5 fruit fly cellular contexts compared by ENCODE assay signal in the genomic region with DNA sequence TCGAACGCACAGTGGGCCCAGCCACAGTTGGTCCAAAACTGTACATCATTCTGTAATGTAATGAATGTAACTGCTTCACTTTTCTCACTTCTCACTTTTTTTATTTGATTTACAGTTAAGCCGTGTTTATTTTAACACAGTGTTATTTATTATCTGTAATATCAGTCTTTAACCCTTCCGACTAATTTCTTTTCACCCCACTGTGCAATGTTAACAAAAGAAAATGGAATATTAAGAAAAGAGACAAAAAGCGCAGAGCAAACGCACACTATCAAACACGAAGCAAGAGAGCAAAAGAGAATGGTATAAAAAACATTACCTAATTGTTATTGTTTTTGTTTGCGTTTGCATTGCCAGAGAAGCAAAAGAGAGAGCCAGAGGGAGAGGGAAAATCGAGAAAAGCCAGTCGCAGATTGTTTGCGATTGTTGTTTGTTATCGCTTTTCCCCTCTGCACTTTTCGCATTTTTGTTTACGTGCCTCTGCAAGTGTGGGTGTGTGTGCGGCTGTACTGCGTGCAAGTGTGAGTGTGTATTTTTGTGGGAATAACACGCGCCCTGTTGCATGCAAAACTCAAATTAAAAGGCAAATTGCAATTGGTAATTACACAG.
TF ChIP-seq lines count a peak whose summit lies in the region.

No protein-coding gene starts in this region.

TF ChIP-seq in whole organism, adult, 20 proteins besides CTCF, POLR2A, EP300 and RAD21 (continued from another document):
- TF ChIP-seq toe (GFP tag; optimal IDR thresholded peaks at IDR 0.05; lab: Kevin White, UChicago) (no peak), Hr96 (GFP tag; optimal IDR thresholded peaks at IDR 0.05; lab: Kevin White, UChicago) (peak; percentile 90), CG12768 (GFP tag; optimal IDR thresholded peaks at IDR 0.05; lab: Kevin White, UChicago) (peak; percentile 90), Mnt (GFP tag; optimal IDR thresholded peaks at IDR 0.05; lab: Kevin White, UChicago) (peak; percentile 69)

TF ChIP-seq in whole organism, embryonic, 481 proteins besides CTCF, POLR2A, EP300 and RAD21 (continued from another document and continues in another):
- peak; percentile 96 for TF ChIP-seq sob (GFP tag; IDR thresholded peaks at IDR 0.05; lab: Robert Waterston, UW)
- peak; percentile 97 for TF ChIP-seq grau (tag; optimal IDR thresholded peaks at IDR 0.05; lab: Kevin White, UChicago)
- TF ChIP-seq CG5245 (GFP tag; optimal IDR thresholded peaks at IDR 0.05; lab: Kevin White, UChicago): peak; percentile 98
- peak; percentile 91 for TF ChIP-seq klu (GFP tag; IDR thresholded peaks at IDR 0.05; lab: Robert Waterston, UW)
- TF ChIP-seq wor (GFP tag; IDR thresholded peaks at IDR 0.05; lab: Robert Waterston, UW): peak; percentile 96
- peak; percentile 96 for TF ChIP-seq CG10959 (GFP tag; IDR thresholded peaks at IDR 0.05; lab: Robert Waterston, UW)
- TF ChIP-seq CG17359 (tag; optimal IDR thresholded peaks at IDR 0.05; lab: Kevin White, UChicago): peak; percentile 99
- no peak for TF ChIP-seq prd (optimal IDR thresholded peaks at IDR 0.05; lab: Kevin White, UChicago)
- peak; percentile 99 for TF ChIP-seq prd (GFP tag; IDR thresholded peaks at IDR 0.05; lab: Robert Waterston, UW)
- peak; percentile 98 for TF ChIP-seq CG18476 (GFP tag; optimal IDR thresholded peaks at IDR 0.05; lab: Kevin White, UChicago)
- peak; percentile 86 for TF ChIP-seq aop (GFP tag; IDR thresholded peaks at IDR 0.05; lab: Robert Waterston, UW)
- TF ChIP-seq NC2α (GFP tag; optimal IDR thresholded peaks at IDR 0.05; lab: Kevin White, UChicago): peak; percentile 98
- TF ChIP-seq bab2 (GFP tag; optimal IDR thresholded peaks at IDR 0.05; lab: Kevin White, UChicago): peak; percentile 99
- TF ChIP-seq Hr78 (GFP tag; optimal IDR thresholded peaks at IDR 0.05; lab: Kevin White, UChicago): peak in 1 of 2 experiments; percentile 95
- TF ChIP-seq Bgb (GFP tag; IDR thresholded peaks at IDR 0.05; lab: Robert Waterston, UW; ENCODE audit: partially characterized antibody): peak; percentile 52; the same call in 1 of the 2 replicates
- TF ChIP-seq CG16863 (GFP tag; optimal IDR thresholded peaks at IDR 0.05; lab: Kevin White, UChicago): peak; percentile 98
- 0 out of 2 replicates have a peak, but pooled peaks have one; percentile 26 for TF ChIP-seq ato (GFP tag; IDR thresholded peaks at IDR 0.05; lab: Robert Waterston, UW; ENCODE audit: partially characterized antibody)
- TF ChIP-seq cato (GFP tag; optimal IDR thresholded peaks at IDR 0.05; lab: Kevin White, UChicago; ENCODE audit: borderline replicate concordance): peak; percentile 98
- peak; percentile 68 for TF ChIP-seq nerfin-2 (GFP tag; IDR thresholded peaks at IDR 0.05; lab: Robert Waterston, UW; ENCODE audit: partially characterized antibody)
- TF ChIP-seq cg (GFP tag; optimal IDR thresholded peaks at IDR 0.05; lab: Kevin White, UChicago): peak; percentile 89
- TF ChIP-seq al (GFP tag; IDR thresholded peaks at IDR 0.05; lab: Robert Waterston, UW): peak; percentile 92
- peak; percentile 99 for TF ChIP-seq CG8924 (tag; optimal IDR thresholded peaks at IDR 0.05; lab: Kevin White, UChicago)
- peak; percentile 97 for TF ChIP-seq zen (tag; optimal IDR thresholded peaks at IDR 0.05; lab: Kevin White, UChicago)
- TF ChIP-seq CG9817 (tag; optimal IDR thresholded peaks at IDR 0.05; lab: Kevin White, UChicago): peak; percentile 95
- TF ChIP-seq org-1 (GFP tag; optimal IDR thresholded peaks at IDR 0.05; lab: Kevin White, UChicago): peak; percentile 98
- peak; percentile 97 for TF ChIP-seq CrebB (tag; optimal IDR thresholded peaks at IDR 0.05; lab: Kevin White, UChicago)
- peak; percentile 97 for TF ChIP-seq her (GFP tag; optimal IDR thresholded peaks at IDR 0.05; lab: Kevin White, UChicago)
- peak; percentile 97 for TF ChIP-seq CG12744 (GFP tag; optimal IDR thresholded peaks at IDR 0.05; lab: Kevin White, UChicago)

TF ChIP-seq in whole organism, prepupa, 60 proteins besides CTCF, POLR2A, EP300 and RAD21 (continued from another document and continues in another):
- peak; percentile 99 for TF ChIP-seq CG6276 (GFP tag; optimal IDR thresholded peaks at IDR 0.05; lab: Kevin White, UChicago)
- TF ChIP-seq CG15336 (GFP tag; IDR thresholded peaks at IDR 0.05; lab: Robert Waterston, UW): peak; percentile 98
- TF ChIP-seq dsx (GFP tag; optimal IDR thresholded peaks at IDR 0.05; lab: Kevin White, UChicago; ENCODE audit: poor library complexity, severe bottlenecking): peak; percentile 75
- TF ChIP-seq CG3919 (GFP tag; optimal IDR thresholded peaks at IDR 0.05; lab: Kevin White, UChicago): peak; percentile 94
- TF ChIP-seq topi (GFP tag; optimal IDR thresholded peaks at IDR 0.05; lab: Kevin White, UChicago): peak; percentile 95
- TF ChIP-seq CG6854 (GFP tag; optimal IDR thresholded peaks at IDR 0.05; lab: Kevin White, UChicago): peak; percentile 76
- TF ChIP-seq net (GFP tag; optimal IDR thresholded peaks at IDR 0.05; lab: Kevin White, UChicago): peak; percentile 98
- TF ChIP-seq CG8319 (GFP tag; optimal IDR thresholded peaks at IDR 0.05; lab: Kevin White, UChicago): peak; percentile 84
- TF ChIP-seq Eip75B (GFP tag; optimal IDR thresholded peaks at IDR 0.05; lab: Kevin White, UChicago): peak; percentile 95
- peak; percentile 93 for TF ChIP-seq fd85E (GFP tag; optimal IDR thresholded peaks at IDR 0.05; lab: Kevin White, UChicago)
- peak; percentile 94 for TF ChIP-seq Gug (GFP tag; IDR thresholded peaks at IDR 0.05; lab: Robert Waterston, UW)
- TF ChIP-seq CG6808 (GFP tag; optimal IDR thresholded peaks at IDR 0.05; lab: Kevin White, UChicago): peak; percentile 83
- peak; percentile 96 for TF ChIP-seq CG4318 (GFP tag; optimal IDR thresholded peaks at IDR 0.05; lab: Kevin White, UChicago)
- TF ChIP-seq CG8119 (GFP tag; IDR thresholded peaks at IDR 0.05; lab: Robert Waterston, UW): peak; percentile 98
- peak; percentile 95 for TF ChIP-seq achi (GFP tag; optimal IDR thresholded peaks at IDR 0.05; lab: Kevin White, UChicago)
- peak; percentile 95 for TF ChIP-seq Met (GFP tag; optimal IDR thresholded peaks at IDR 0.05; lab: Kevin White, UChicago)
- peak; percentile 98 for TF ChIP-seq Eip78C (GFP tag; lab: Kevin White, UChicago)
- TF ChIP-seq CG8632 (GFP tag; optimal IDR thresholded peaks at IDR 0.05; lab: Kevin White, UChicago): peak; percentile 92
- TF ChIP-seq fd59A (GFP tag; optimal IDR thresholded peaks at IDR 0.05; lab: Kevin White, UChicago): peak; percentile 73
- TF ChIP-seq Hr38 (GFP tag; optimal IDR thresholded peaks at IDR 0.05; lab: Kevin White, UChicago): peak; percentile 89
- TF ChIP-seq CG11902 (GFP tag; optimal IDR thresholded peaks at IDR 0.05; lab: Kevin White, UChicago): peak; percentile 77
- TF ChIP-seq fkh (GFP tag; optimal IDR thresholded peaks at IDR 0.05; lab: Kevin White, UChicago): peak; percentile 94
- TF ChIP-seq OdsH (GFP tag; optimal IDR thresholded peaks at IDR 0.05; lab: Kevin White, UChicago): peak; percentile 96
- TF ChIP-seq Sox15 (GFP tag; optimal IDR thresholded peaks at IDR 0.05; lab: Kevin White, UChicago): peak; percentile 86
- TF ChIP-seq Sox14 (GFP tag; optimal IDR thresholded peaks at IDR 0.05; lab: Kevin White, UChicago): peak; percentile 97
- TF ChIP-seq CG3032 (tag; optimal IDR thresholded peaks at IDR 0.05; lab: Kevin White, UChicago): peak; percentile 84
- peak; percentile 99 for TF ChIP-seq eg (GFP tag; IDR thresholded peaks at IDR 0.05; lab: Robert Waterston, UW)
- TF ChIP-seq salr (GFP tag; optimal IDR thresholded peaks at IDR 0.05; lab: Kevin White, UChicago): peak; percentile 83 to 97
- peak; percentile 97 for TF ChIP-seq Hr39 (GFP tag; optimal IDR thresholded peaks at IDR 0.05; lab: Kevin White, UChicago)
- TF ChIP-seq CG10669 (GFP tag; optimal IDR thresholded peaks at IDR 0.05; lab: Kevin White, UChicago): peak; percentile 89
- TF ChIP-seq CG16779 (tag; optimal IDR thresholded peaks at IDR 0.05; lab: Kevin White, UChicago): peak; percentile 90

TF ChIP-seq in whole organism, pupa, 21 proteins besides CTCF, POLR2A, EP300 and RAD21 (continued from another document):
- TF ChIP-seq CG8301 (tag; optimal IDR thresholded peaks at IDR 0.05; lab: Kevin White, UChicago): peak; percentile 96
- TF ChIP-seq rn (GFP tag; IDR thresholded peaks at IDR 0.05; lab: Robert Waterston, UW): peak; percentile 92

TF ChIP-seq in whole organism, wandering third instar larva, 38 proteins besides CTCF, POLR2A, EP300 and RAD21 (continued from another document):
- peak; percentile 95 for TF ChIP-seq sv (GFP tag; optimal IDR thresholded peaks at IDR 0.05; lab: Kevin White, UChicago)
- peak; percentile 85 for TF ChIP-seq CG32264 (GFP tag; optimal IDR thresholded peaks at IDR 0.05; lab: Kevin White, UChicago)
- no peak for TF ChIP-seq Hr83 (GFP tag; optimal IDR thresholded peaks at IDR 0.05; lab: Kevin White, UChicago; ENCODE audit: poor library complexity, severe bottlenecking)
- TF ChIP-seq N (GFP tag; optimal IDR thresholded peaks at IDR 0.05; lab: Kevin White, UChicago): no peak
- TF ChIP-seq Sp1 (GFP tag; optimal IDR thresholded peaks at IDR 0.05; lab: Kevin White, UChicago): peak; percentile 85
- peak; percentile 64 for TF ChIP-seq dmrt93B (GFP tag; optimal IDR thresholded peaks at IDR 0.05; lab: Kevin White, UChicago)
- peak; percentile 68 for TF ChIP-seq sage (GFP tag; optimal IDR thresholded peaks at IDR 0.05; lab: Kevin White, UChicago)
- peak; percentile 88 for TF ChIP-seq OdsH (GFP tag; optimal IDR thresholded peaks at IDR 0.05; lab: Kevin White, UChicago)
- TF ChIP-seq pan (optimal IDR thresholded peaks at IDR 0.05; lab: Kevin White, UChicago): no peak
- no peak for TF ChIP-seq usp (GFP tag; optimal IDR thresholded peaks at IDR 0.05; lab: Kevin White, UChicago)
- peak; percentile 93 for TF ChIP-seq rgr (GFP tag; optimal IDR thresholded peaks at IDR 0.05; lab: Kevin White, UChicago)
- no peak for TF ChIP-seq Hr78 (GFP tag; optimal IDR thresholded peaks at IDR 0.05; lab: Kevin White, UChicago)
- TF ChIP-seq CG9705 (GFP tag; optimal IDR thresholded peaks at IDR 0.05; lab: Kevin White, UChicago): peak; percentile 40
- peak; percentile 76 for TF ChIP-seq woc (GFP tag; optimal IDR thresholded peaks at IDR 0.05; lab: Kevin White, UChicago)
- peak; percentile 56 for TF ChIP-seq brk (GFP tag; optimal IDR thresholded peaks at IDR 0.05; lab: Kevin White, UChicago)
- peak; percentile 91 for TF ChIP-seq br (GFP tag; optimal IDR thresholded peaks at IDR 0.05; lab: Kevin White, UChicago)
- no peak for TF ChIP-seq Dfd (GFP tag; optimal IDR thresholded peaks at IDR 0.05; lab: Kevin White, UChicago)
- TF ChIP-seq HLH106 (tag; optimal IDR thresholded peaks at IDR 0.05; lab: Kevin White, UChicago): peak; percentile 81
